Fruit fly (Drosophila melanogaster) ovary, adult (tissue): ENCODE measurements around the gene CG9582.

Source experiments
- CG17801 ChIP-seq: fragments of 200-800 bp; optimal IDR thresholded peaks from 2 replicates; lab custom pipeline; 2019; ENCODE audit warnings: missing biosample characterization, mild to moderate bottlenecking, missing genetic modification characterization, moderate library complexity; ENCODE audit not compliant: partially characterized antibody

CG9582 gene

DNA sequence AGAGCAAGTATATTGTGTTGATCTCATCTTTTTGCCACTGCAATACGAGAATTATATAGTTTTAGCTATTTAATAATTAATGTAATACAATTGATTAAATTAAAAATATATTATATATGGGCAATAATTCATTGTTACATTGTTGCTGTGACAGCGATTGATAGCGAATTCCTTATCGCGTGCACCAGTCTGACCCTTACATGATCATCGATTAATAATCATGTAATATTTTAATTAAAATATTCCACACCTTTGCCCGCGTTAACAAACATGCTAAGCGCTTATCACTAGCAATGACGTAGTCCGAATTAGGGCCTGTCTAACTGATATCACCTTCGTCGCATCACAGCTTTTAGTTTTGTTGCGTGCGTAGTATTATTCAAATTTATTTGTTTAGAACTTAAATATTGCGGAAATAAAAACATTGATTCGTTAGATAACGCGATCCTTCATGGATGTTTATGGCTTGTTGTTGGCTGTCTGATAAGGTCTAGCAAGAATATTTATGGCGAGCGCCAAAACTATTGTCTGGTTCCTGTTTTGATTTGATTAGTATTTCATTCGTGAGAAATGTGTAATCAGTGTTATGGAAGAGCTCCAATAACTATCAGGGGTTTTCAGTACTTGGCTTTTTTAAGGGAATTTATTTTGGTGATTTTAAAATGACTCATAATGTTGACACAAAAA, 44.2 kb downstream of the CG9582 start:
- no peak for TF ChIP-seq CG17801 (GFP tag; lab: Kevin White, UChicago)

- peak; percentile 93 for TF ChIP-seq CG17801 (GFP tag; lab: Kevin White, UChicago)
Measured at dm6 chr2L:8984614-8985318, 46.9 kb downstream of the CG9582 start, which contains the start of gene CG13101. Gene CG13101 (minus strand): TSS chr2L:8984872.

DNA sequence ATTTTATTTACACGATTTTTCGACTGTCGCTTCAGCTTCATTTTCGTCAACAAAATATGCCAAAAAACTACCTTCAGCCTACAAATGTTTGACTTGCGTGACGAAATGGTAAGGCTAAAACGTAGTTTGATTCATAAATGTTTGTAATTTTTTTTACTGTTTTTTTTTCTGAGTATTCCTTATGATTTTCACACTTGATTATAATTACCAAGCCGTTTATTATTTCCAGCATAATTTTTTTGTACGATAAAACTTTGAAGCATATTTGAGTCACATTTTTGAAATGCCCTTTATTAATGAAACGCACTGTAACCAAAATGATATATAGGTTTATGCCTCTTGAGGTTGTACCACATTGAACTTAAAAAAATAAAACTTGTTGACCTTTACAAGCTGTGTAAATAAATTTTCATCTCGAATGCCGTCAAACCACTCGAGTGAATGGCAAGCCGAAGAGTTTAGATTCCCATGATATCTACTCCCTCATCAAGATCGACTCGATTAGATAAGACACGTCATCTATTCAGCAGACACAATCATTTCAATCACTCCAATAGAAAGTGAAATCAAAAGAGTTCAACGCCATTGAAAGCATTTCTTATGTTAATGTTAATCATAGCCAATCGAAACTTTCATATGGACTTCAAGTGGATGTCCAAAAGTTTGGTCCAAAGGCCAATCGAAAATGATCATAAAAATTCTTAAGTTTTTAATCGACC, 48.9 kb downstream of the CG9582 start:
- TF ChIP-seq CG17801 (GFP tag; lab: Kevin White, UChicago) = no peak

- TF ChIP-seq CG17801 (GFP tag; lab: Kevin White, UChicago) = no peak
Measured at dm6 chr2L:8980359-8980758, 51.3 kb downstream of the CG9582 start, which contains the start of gene CG18662. Gene CG18662 (plus strand): TSS chr2L:8980659.

DNA sequence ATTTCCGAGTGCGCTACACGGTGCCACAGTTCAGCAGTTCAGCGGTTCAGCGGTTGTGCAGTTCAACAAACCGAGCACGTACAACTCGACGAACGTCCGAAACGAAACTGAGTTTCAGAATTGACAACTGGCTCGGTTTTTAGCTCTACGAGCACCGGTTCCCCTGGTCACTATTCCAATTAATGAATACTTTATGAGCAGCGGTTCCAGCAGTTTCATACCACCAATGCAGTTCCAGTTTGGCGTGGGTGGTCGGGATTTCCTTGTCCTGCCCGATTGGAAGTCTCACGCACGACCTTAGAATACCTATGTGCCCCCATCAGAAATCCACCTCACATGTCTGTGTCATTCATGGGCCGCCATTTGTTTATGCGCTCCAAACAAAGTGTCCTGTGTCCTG, 56.3 kb downstream of the CG9582 start, which contains the start of gene CG9541:
CG9541 (minus strand) TSS at position 101 of the 400 bp plus-strand sequence.
- no peak for TF ChIP-seq CG17801 (GFP tag; lab: Kevin White, UChicago)

dm6 chr2L:8974506-8974905, 57.1 kb downstream of the CG9582 start:
- no peak for TF ChIP-seq CG17801 (GFP tag; lab: Kevin White, UChicago)
